Worm (Caenorhabditis elegans) whole organism, L4 larva: ENCODE measurements around the gene arrd-1.

Experiments
- Y75B8A.6 ChIP-seq: fragments of 200-800 bp; sonication (Bioruptor generic); IDR thresholded peaks from 2 replicates; pipeline ENCODE4 v1.3.6; 2022; ENCODE audit warnings: missing genetic modification reagents, missing genetic modification characterization, missing compliant biosample characterization
- aha-1 ChIP-seq: fragments of 150-350 bp; peaks from one replicate; lab custom pipeline; 2014; ENCODE audit warnings: missing biosample characterization, missing genetic modification characterization
- aly-2 ChIP-seq: sonication (generic microtip); optimal IDR thresholded peaks from 2 replicates; lab custom pipeline; 2018; ENCODE audit warnings: missing biosample characterization, missing genetic modification characterization
- ceh-20 ChIP-seq: fragments of 200-800 bp; sonication (Bioruptor generic); IDR thresholded peaks from 2 replicates; pipeline ENCODE4 v1.3.6; 2022; ENCODE audit warnings: missing genetic modification reagents, missing genetic modification characterization, missing compliant biosample characterization
- cey-2 ChIP-seq: sonication (generic microtip); optimal IDR thresholded peaks from 3 replicates; lab custom pipeline; 2017; ENCODE audit warnings: missing genetic modification characterization, mild to moderate bottlenecking, missing compliant biosample characterization, antibody characterized with exemption, borderline replicate concordance; ENCODE audit not compliant: insufficient read depth
- daf-16 ChIP-seq, 3 experiments: sonication (generic microtip); optimal IDR thresholded peaks; 2 replicates each; lab custom pipeline; 2016 to 2017; ENCODE audit warnings: missing genetic modification characterization in 3 of 3, missing genetic modification reagents in 3 of 3, mild to moderate bottlenecking in 2 of 3, missing compliant biosample characterization in 2 of 3, missing biosample characterization in 1 of 3, moderate library complexity in 1 of 3
- dmd-8 ChIP-seq: fragments of 200-800 bp; sonication (Bioruptor generic); IDR thresholded peaks from 2 replicates; pipeline ENCODE4 v1.3.6; 2022; ENCODE audit warnings: missing genetic modification characterization, missing compliant biosample characterization
- duxl-1 ChIP-seq: sonication (generic microtip); optimal IDR thresholded peaks from 2 replicates; lab custom pipeline; 2016; ENCODE audit warnings: mild to moderate bottlenecking, missing genetic modification characterization, moderate library complexity, missing compliant biosample characterization; ENCODE audit not compliant: poor library complexity
- dve-1 ChIP-seq: sonication (generic microtip); optimal IDR thresholded peaks from 2 replicates; lab custom pipeline; 2017; ENCODE audit warnings: antibody characterized with exemption, mild to moderate bottlenecking, missing genetic modification characterization, missing compliant biosample characterization; ENCODE audit not compliant: insufficient read depth
- egl-27 ChIP-seq: sonication (generic microtip); optimal IDR thresholded peaks from 3 replicates; lab custom pipeline; 2017; ENCODE audit warnings: missing biosample characterization, missing genetic modification reagents, missing genetic modification characterization
- egl-43 ChIP-seq: fragments of 200-800 bp; sonication (Bioruptor generic); IDR thresholded peaks from 2 replicates; pipeline ENCODE4 v1.3.6; 2022; ENCODE audit warnings: missing genetic modification reagents, missing genetic modification characterization, missing compliant biosample characterization
- fkh-10 ChIP-seq: fragments of 150-350 bp; optimal IDR thresholded peaks from 2 replicates; lab custom pipeline; 2014; ENCODE audit warnings: missing biosample characterization, missing genetic modification reagents, missing genetic modification characterization
- lim-7 ChIP-seq: fragments of 200-800 bp; sonication (Bioruptor generic); IDR thresholded peaks from 2 replicates; pipeline ENCODE4 v1.3.6; 2022; ENCODE audit warnings: missing genetic modification characterization, missing compliant biosample characterization
- lin-38 ChIP-seq: fragments of 200-800 bp; sonication (Bioruptor generic); IDR thresholded peaks from 2 replicates; pipeline ENCODE4 v1.3.6; 2022; ENCODE audit warnings: missing genetic modification reagents, missing genetic modification characterization, missing compliant biosample characterization
- lir-3 ChIP-seq: sonication (generic microtip); optimal IDR thresholded peaks from 2 replicates; lab custom pipeline; 2016; ENCODE audit warnings: mild to moderate bottlenecking, missing genetic modification characterization, missing compliant biosample characterization
- mdl-1 ChIP-seq, 2 experiments: fragments of 150-350 bp in 1 of 2; sonication (generic microtip) in 1 of 2; optimal IDR thresholded peaks; 2 replicates each; lab custom pipeline; 2014 to 2017; ENCODE audit warnings: missing biosample characterization in 2 of 2, missing genetic modification characterization in 2 of 2
- mdt-29 ChIP-seq: fragments of 200-800 bp; sonication (Bioruptor generic); IDR thresholded peaks from 2 replicates; pipeline ENCODE4 v1.3.6; 2022; ENCODE audit warnings: missing genetic modification reagents, missing genetic modification characterization, missing compliant biosample characterization
- mes-2 ChIP-seq: sonication (generic microtip); optimal IDR thresholded peaks from 2 replicates; lab custom pipeline; 2016; ENCODE audit warnings: missing genotype, mild to moderate bottlenecking, missing genetic modification characterization, missing compliant biosample characterization; ENCODE audit not compliant: poor library complexity, severe bottlenecking
- nhr-102 ChIP-seq: sonication (generic microtip); optimal IDR thresholded peaks from 2 replicates; lab custom pipeline; 2016; ENCODE audit warnings: mild to moderate bottlenecking, missing genetic modification characterization, moderate library complexity, missing compliant biosample characterization
- nhr-237 ChIP-seq: sonication (generic microtip); optimal IDR thresholded peaks from 2 replicates; lab custom pipeline; 2017; ENCODE audit warnings: missing biosample characterization, missing genetic modification characterization
- nhr-42 ChIP-seq: fragments of 200-800 bp; sonication (Bioruptor generic); IDR thresholded peaks from 2 replicates; pipeline ENCODE4 v1.3.6; 2022; ENCODE audit warnings: missing genetic modification characterization, missing compliant biosample characterization
- nhr-77 ChIP-seq: fragments of 150-350 bp; optimal IDR thresholded peaks from 2 replicates; lab custom pipeline; 2014; ENCODE audit warnings: missing biosample characterization, missing genetic modification characterization
- pha-4 ChIP-seq, 2 experiments: fragments of 150-350 bp in 1 of 2; fragments of 200-800 bp in 1 of 2; sonication (Bioruptor generic) in 1 of 2; IDR thresholded peaks in 1 of 2; optimal IDR thresholded peaks in 1 of 2; 2 replicates each; pipeline versions ENCODE4 v1.3.6 to Lab custom; 2014 to 2022; ENCODE audit warnings: missing genetic modification characterization in 2 of 2, missing genetic modification reagents in 2 of 2, missing biosample characterization in 1 of 2, missing compliant biosample characterization in 1 of 2
- pqm-1 ChIP-seq: sonication (generic microtip); optimal IDR thresholded peaks from 2 replicates; lab custom pipeline; 2017; ENCODE audit warnings: missing biosample characterization, missing genetic modification characterization
- rbr-2 ChIP-seq: sonication (generic microtip); optimal IDR thresholded peaks from 2 replicates; lab custom pipeline; 2016; ENCODE audit warnings: missing genotype, missing genetic modification characterization, missing compliant biosample characterization
- saeg-2 ChIP-seq: fragments of 200-800 bp; sonication (Bioruptor generic); IDR thresholded peaks from 2 replicates; pipeline ENCODE4 v1.3.6; 2022; ENCODE audit warnings: missing genetic modification reagents, missing genetic modification characterization, missing compliant biosample characterization
- sdz-12 ChIP-seq: fragments of 200-800 bp; sonication (Bioruptor generic); optimal IDR thresholded peaks from 2 replicates; lab custom pipeline; 2018; ENCODE audit warnings: mild to moderate bottlenecking, missing genetic modification characterization, missing compliant biosample characterization
- unc-62 ChIP-seq, 3 experiments: fragments of 150-350 bp in 1 of 3; sonication (generic microtip); optimal IDR thresholded peaks in 2 of 3; peaks in 1 of 3; 1 replicate in 1 of 3; 2 replicates in 2 of 3; lab custom pipeline; 2014 to 2017; ENCODE audit warnings: missing biosample characterization in 3 of 3, missing genetic modification characterization in 3 of 3, missing genetic modification reagents in 3 of 3, missing genotype in 1 of 3

Gene arrd-1

ce11 chrII:650321-651005 lies 23.2 kb downstream of the arrd-1 start, which contains the start of the genes K07E8.7 and frpr-14:
K07E8.7 (minus strand) TSS chrII:650367.
frpr-14 (plus strand) TSS chrII:650955.
- TF ChIP-seq lim-7 (GFP tag; lab: Robert Waterston, UW), result no peak
- no peak for TF ChIP-seq dve-1 (tag; lab: Kevin White, UChicago)
- peak; percentile 32 for TF ChIP-seq mes-2 (tag; lab: Kevin White, UChicago)
- TF ChIP-seq aha-1 (tag; lab: Kevin White, UChicago), result peak; percentile 24
- TF ChIP-seq lin-38 (GFP tag; lab: Robert Waterston, UW), result peak; percentile 46

DNA sequence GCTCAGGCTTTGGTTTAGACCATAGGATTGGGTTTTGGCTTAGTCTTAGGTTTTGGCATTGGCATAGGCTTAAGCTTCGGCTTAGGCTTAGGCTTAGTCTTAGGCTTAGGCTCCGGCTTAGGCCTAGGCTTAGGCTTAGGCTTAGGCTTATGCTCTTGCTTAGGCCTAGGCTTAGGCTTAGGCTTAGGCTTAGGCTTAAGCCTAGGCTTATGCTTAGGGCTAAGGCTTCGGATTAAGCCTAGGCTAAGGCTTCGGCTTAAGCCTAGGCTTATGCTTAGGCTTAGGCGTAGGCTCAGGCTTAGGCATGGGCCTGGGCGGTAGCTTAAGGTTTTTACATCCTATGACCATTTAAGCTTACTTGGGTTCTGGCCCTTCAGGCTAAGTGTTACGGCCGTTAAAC lies 24.0 kb downstream of the arrd-1 start:
- no peak for TF ChIP-seq nhr-42 (GFP tag; lab: Robert Waterston, UW)
- TF ChIP-seq unc-62 (GFP tag; optimal IDR thresholded peaks at IDR 0.05 in 1 of 2; lab: Kevin White, UChicago), result peak in 1 of 2 experiments; percentile 12
- no peak for TF ChIP-seq unc-62 (tag; optimal IDR thresholded peaks at IDR 0.05; lab: Kevin White, UChicago)
- TF ChIP-seq, all 104 proteins: peak for 1

- TF ChIP-seq cey-2 (tag; lab: Kevin White, UChicago) (no peak), rbr-2 (tag; lab: Kevin White, UChicago) (no peak), Y75B8A.6 (GFP tag; lab: Robert Waterston, UW) (no peak), egl-27 (no peak), dmd-8 (GFP tag; lab: Robert Waterston, UW) (no peak), pqm-1 (no peak), duxl-1 (tag; lab: Kevin White, UChicago) (no peak), lir-3 (tag; lab: Kevin White, UChicago) (no peak), mdt-29 (GFP tag; lab: Robert Waterston, UW) (no peak), daf-16 (GFP tag; optimal IDR thresholded peaks at IDR 0.05; lab: Kevin White, UChicago) (no peak), daf-16 (tag; optimal IDR thresholded peaks at IDR 0.05; lab: Kevin White, UChicago) (no peak), fkh-10 (GFP tag; lab: Kevin White, UChicago) (no peak), pha-4 (GFP tag; IDR thresholded peaks at IDR 0.05; lab: Robert Waterston, UW) (no peak), pha-4 (tag; optimal IDR thresholded peaks at IDR 0.05; lab: Kevin White, UChicago) (no peak), mdl-1 (tag; optimal IDR thresholded peaks at IDR 0.05; lab: Kevin White, UChicago) (no peak), nhr-102 (tag; lab: Kevin White, UChicago) (no peak), nhr-237 (no peak), aly-2 (no peak), saeg-2 (no peak), egl-43 (no peak), ceh-20 (no peak), nhr-77 (tag; lab: Kevin White, UChicago) (no peak)
These were observed 31.1 kb downstream of the arrd-1 start, which contains the start of gene sdz-24 for ce11 chrII:658369-658768. sdz-24 (plus strand) TSS chrII:658669.

- TF ChIP-seq sdz-12 (GFP tag; lab: Kevin White, UChicago), result no peak
- peak; percentile 36 for TF ChIP-seq aha-1 (tag; lab: Kevin White, UChicago)
These were observed 34.4 kb downstream of the arrd-1 start, which contains the start of gene sri-45 for ce11 chrII:661696-662095. sri-45 (minus strand) TSS chrII:661796.

- TF ChIP-seq unc-62 (GFP tag; optimal IDR thresholded peaks at IDR 0.05 in 1 of 2; lab: Kevin White, UChicago), result peak in 1 of 2 experiments; percentile 68
- TF ChIP-seq unc-62 (tag; optimal IDR thresholded peaks at IDR 0.05; lab: Kevin White, UChicago), result no peak
- no peak for TF ChIP-seq aly-2
These were observed 40.6 kb downstream of the arrd-1 start for ce11 chrII:667864-668263.
